Worm (Caenorhabditis elegans) whole organism, L4 larva: ENCODE results near the gene C10C6.13.

Experiments
- F10B5.3 ChIP-seq: sonication (generic microtip); optimal IDR thresholded peaks from 2 replicates; lab custom pipeline; 2016; ENCODE audit warnings: mild to moderate bottlenecking, missing genetic modification characterization, missing compliant biosample characterization
- F49E8.2 ChIP-seq: sonication (generic microtip); optimal IDR thresholded peaks from 2 replicates; lab custom pipeline; 2016; ENCODE audit warnings: missing compliant biosample characterization, mild to moderate bottlenecking, missing genetic modification characterization, borderline replicate concordance
- T20F7.1 ChIP-seq: fragments of 200-800 bp; sonication (Bioruptor generic); optimal IDR thresholded peaks from 2 replicates; lab custom pipeline; 2018; ENCODE audit warnings: mild to moderate bottlenecking, missing genetic modification characterization, missing compliant biosample characterization
- aha-1 ChIP-seq: fragments of 150-350 bp; peaks from one replicate; lab custom pipeline; 2014; ENCODE audit warnings: missing biosample characterization, missing genetic modification characterization
- ama-1 ChIP-seq: fragments of 150-350 bp; optimal IDR thresholded peaks from 2 replicates; lab custom pipeline; 2014; ENCODE audit warnings: inconsistent platforms, mixed read lengths
- arid-1 ChIP-seq: fragments of 200-800 bp; sonication (Bioruptor generic); conservative IDR thresholded peaks from 2 replicates; pipeline ENCODE4 v1.3.6; 2022; ENCODE audit warnings: missing genetic modification reagents, missing genetic modification characterization, missing compliant biosample characterization
- attf-4 ChIP-seq: sonication (generic microtip); optimal IDR thresholded peaks from 3 replicates; lab custom pipeline; 2017; ENCODE audit warnings: missing biosample characterization, missing genetic modification characterization
- ceh-82 ChIP-seq: sonication (generic microtip); optimal IDR thresholded peaks from 2 replicates; lab custom pipeline; 2017; ENCODE audit warnings: missing biosample characterization, missing genetic modification characterization
- ctbp-1 ChIP-seq: fragments of 200-800 bp; sonication (Bioruptor generic); IDR thresholded peaks from 2 replicates; pipeline ENCODE4 v1.3.6; 2022; ENCODE audit warnings: missing genetic modification reagents, missing genetic modification characterization, missing compliant biosample characterization
- daf-16 ChIP-seq, 3 experiments: sonication (generic microtip); optimal IDR thresholded peaks; 2 replicates each; lab custom pipeline; 2016 to 2017; ENCODE audit warnings: missing genetic modification characterization in 3 of 3, missing genetic modification reagents in 3 of 3, mild to moderate bottlenecking in 2 of 3, missing compliant biosample characterization in 2 of 3, missing biosample characterization in 1 of 3, moderate library complexity in 1 of 3
- daf-8 ChIP-seq: fragments of 200-800 bp; sonication (Bioruptor generic); IDR thresholded peaks from 2 replicates; pipeline ENCODE4 v1.3.6; 2022; ENCODE audit warnings: missing genetic modification characterization, missing compliant biosample characterization
- dmd-6 ChIP-seq: fragments of 200-800 bp; sonication (Bioruptor generic); IDR thresholded peaks from 2 replicates; pipeline ENCODE4 v1.3.6; 2022; ENCODE audit warnings: missing genetic modification reagents, missing genetic modification characterization, missing compliant biosample characterization
- dpl-1 ChIP-seq: fragments of 150-350 bp; optimal IDR thresholded peaks from 2 replicates; lab custom pipeline; 2014; ENCODE audit warnings: missing biosample characterization, missing genetic modification reagents, missing genetic modification characterization
- dve-1 ChIP-seq: sonication (generic microtip); optimal IDR thresholded peaks from 2 replicates; lab custom pipeline; 2017; ENCODE audit warnings: antibody characterized with exemption, mild to moderate bottlenecking, missing genetic modification characterization, missing compliant biosample characterization; ENCODE audit not compliant: insufficient read depth
- fkh-10 ChIP-seq: fragments of 150-350 bp; optimal IDR thresholded peaks from 2 replicates; lab custom pipeline; 2014; ENCODE audit warnings: missing biosample characterization, missing genetic modification reagents, missing genetic modification characterization
- gei-8 ChIP-seq: fragments of 200-800 bp; sonication (Bioruptor generic); optimal IDR thresholded peaks from 2 replicates; lab custom pipeline; 2018; ENCODE audit warnings: mild to moderate bottlenecking, missing genetic modification characterization, missing compliant biosample characterization
- hmg-1.1 ChIP-seq: fragments of 200-800 bp; sonication (Bioruptor generic); IDR thresholded peaks from 2 replicates; pipeline ENCODE4 v1.3.6; 2022; ENCODE audit warnings: missing genetic modification reagents, missing genetic modification characterization, missing compliant biosample characterization
- lin-13 ChIP-seq: fragments of 150-350 bp; optimal IDR thresholded peaks from 2 replicates; lab custom pipeline; 2014; ENCODE audit warnings: missing biosample characterization, missing genetic modification reagents, missing genetic modification characterization
- lin-29 ChIP-seq: fragments of 200-800 bp; sonication (Bioruptor generic); IDR thresholded peaks from 2 replicates; pipeline ENCODE4 v1.3.6; 2022; ENCODE audit warnings: missing genetic modification reagents, missing genetic modification characterization, missing compliant biosample characterization
- lin-38 ChIP-seq: fragments of 200-800 bp; sonication (Bioruptor generic); IDR thresholded peaks from 2 replicates; pipeline ENCODE4 v1.3.6; 2022; ENCODE audit warnings: missing genetic modification reagents, missing genetic modification characterization, missing compliant biosample characterization
- lin-39 ChIP-seq: fragments of 150-350 bp; optimal IDR thresholded peaks from 2 replicates; lab custom pipeline; 2014; ENCODE audit warnings: missing biosample characterization, missing genetic modification reagents, missing genetic modification characterization
- lsy-2 ChIP-seq, 2 experiments: fragments of 150-350 bp in 1 of 2; sonication (generic microtip) in 1 of 2; optimal IDR thresholded peaks; 2 replicates each; lab custom pipeline; 2014 to 2017; ENCODE audit warnings: missing biosample characterization in 2 of 2, missing genetic modification characterization in 2 of 2
- mep-1 ChIP-seq: fragments of 150-350 bp; sonication (generic microtip); optimal IDR thresholded peaks from 3 replicates; lab custom pipeline; 2014; ENCODE audit warnings: missing biosample characterization, missing genetic modification characterization
- mes-2 ChIP-seq: sonication (generic microtip); optimal IDR thresholded peaks from 2 replicates; lab custom pipeline; 2016; ENCODE audit warnings: missing genotype, mild to moderate bottlenecking, missing genetic modification characterization, missing compliant biosample characterization; ENCODE audit not compliant: poor library complexity, severe bottlenecking
- mxl-3 ChIP-seq: fragments of 200-800 bp; sonication (Bioruptor generic); optimal IDR thresholded peaks from 2 replicates; lab custom pipeline; 2018; ENCODE audit warnings: mild to moderate bottlenecking, missing genetic modification characterization, missing compliant biosample characterization
- nhr-10 ChIP-seq: fragments of 150-350 bp; optimal IDR thresholded peaks from 2 replicates; lab custom pipeline; 2014; ENCODE audit warnings: missing biosample characterization, missing genetic modification characterization
- nhr-11 ChIP-seq: fragments of 150-350 bp; optimal IDR thresholded peaks from 2 replicates; lab custom pipeline; 2014; ENCODE audit warnings: missing biosample characterization, missing genetic modification characterization
- nhr-111 ChIP-seq: fragments of 200-800 bp; sonication (Bioruptor generic); optimal IDR thresholded peaks from 2 replicates; lab custom pipeline; 2018; ENCODE audit warnings: mild to moderate bottlenecking, missing genetic modification characterization, missing compliant biosample characterization
- nhr-28 ChIP-seq: fragments of 150-350 bp; optimal IDR thresholded peaks from 2 replicates; lab custom pipeline; 2014; ENCODE audit warnings: missing biosample characterization, missing genetic modification characterization
- nhr-42 ChIP-seq: fragments of 200-800 bp; sonication (Bioruptor generic); IDR thresholded peaks from 2 replicates; pipeline ENCODE4 v1.3.6; 2022; ENCODE audit warnings: missing genetic modification characterization, missing compliant biosample characterization
- nhr-77 ChIP-seq: fragments of 150-350 bp; optimal IDR thresholded peaks from 2 replicates; lab custom pipeline; 2014; ENCODE audit warnings: missing biosample characterization, missing genetic modification characterization
- pha-4 ChIP-seq, 2 experiments: fragments of 150-350 bp in 1 of 2; fragments of 200-800 bp in 1 of 2; sonication (Bioruptor generic) in 1 of 2; IDR thresholded peaks in 1 of 2; optimal IDR thresholded peaks in 1 of 2; 2 replicates each; pipeline versions ENCODE4 v1.3.6 to Lab custom; 2014 to 2022; ENCODE audit warnings: missing genetic modification characterization in 2 of 2, missing genetic modification reagents in 2 of 2, missing biosample characterization in 1 of 2, missing compliant biosample characterization in 1 of 2
- rbr-2 ChIP-seq: sonication (generic microtip); optimal IDR thresholded peaks from 2 replicates; lab custom pipeline; 2016; ENCODE audit warnings: missing genotype, missing genetic modification characterization, missing compliant biosample characterization
- skn-1 ChIP-seq: fragments of 150-350 bp; optimal IDR thresholded peaks from 2 replicates; lab custom pipeline; 2014; ENCODE audit warnings: missing biosample characterization, missing genetic modification characterization
- snpc-1.2 ChIP-seq: fragments of 200-800 bp; sonication (Bioruptor generic); IDR thresholded peaks from 2 replicates; pipeline ENCODE4 v1.3.6; 2022; ENCODE audit warnings: missing genetic modification reagents, missing genetic modification characterization, missing compliant biosample characterization
- zip-2 ChIP-seq: fragments of 150-350 bp; optimal IDR thresholded peaks from 2 replicates; lab custom pipeline; 2014; ENCODE audit warnings: missing biosample characterization, missing genetic modification characterization

C10C6.13 gene

ce11 chrIV:11480027-11480896 is 10.7 kb upstream of the C10C6.13 start, which contains the start of the genes mbf-1 and nse-4 (continued):
- TF ChIP-seq ctbp-1 (GFP tag; lab: Robert Waterston, UW) (0 out of 2 replicates have a peak, but pooled peaks have one; percentile 10), aha-1 (tag; lab: Kevin White, UChicago) (peak; percentile 80), dpl-1 (GFP tag; lab: Kevin White, UChicago) (peak; percentile 81), nhr-28 (tag; lab: Kevin White, UChicago) (peak; percentile 23), mxl-3 (no peak), lin-13 (no peak), dve-1 (peak; percentile 70), daf-8 (GFP tag; lab: Robert Waterston, UW) (no peak), dmd-6 (GFP tag; lab: Robert Waterston, UW) (peak; percentile 37; the same call in 1 of the 2 replicates), F10B5.3 (tag; lab: Kevin White, UChicago) (no peak), ama-1 (lab: Kevin White, UChicago) (no peak), pha-4 (GFP tag; IDR thresholded peaks at IDR 0.05; lab: Robert Waterston, UW) (0 out of 2 replicates have a peak, but pooled peaks have one; percentile 12), pha-4 (tag; optimal IDR thresholded peaks at IDR 0.05; lab: Kevin White, UChicago) (peak; percentile 84), mep-1 (tag; lab: Kevin White, UChicago) (peak; percentile 80), lin-38 (GFP tag; lab: Robert Waterston, UW) (peak; percentile 69), nhr-42 (no peak), rbr-2 (tag; lab: Kevin White, UChicago) (peak; percentile 59), lin-29 (GFP tag; lab: Robert Waterston, UW) (no peak), zip-2 (tag; lab: Kevin White, UChicago) (peak; percentile 73), mes-2 (tag; lab: Kevin White, UChicago) (peak; percentile 69), attf-4 (tag; lab: Kevin White, UChicago) (no peak)

ce11 chrIV:11479095-11479494 is 9.5 kb upstream of the C10C6.13 start, which contains the start of gene catp-8:
TSS of gene catp-8 (minus strand) at chrIV:11479251.
- no peak for TF ChIP-seq snpc-1.2 (GFP tag; lab: Robert Waterston, UW)
- TF ChIP-seq ctbp-1 (GFP tag; lab: Robert Waterston, UW), result 0 out of 2 replicates have a peak, but pooled peaks have one; percentile 49
- TF ChIP-seq ceh-82 (tag; lab: Kevin White, UChicago), result no peak
- no peak for TF ChIP-seq lin-39 (tag; lab: Kevin White, UChicago)
- TF ChIP-seq hmg-1.1 (GFP tag; lab: Robert Waterston, UW), result no peak
- no peak for TF ChIP-seq nhr-111
- TF ChIP-seq arid-1 (GFP tag; lab: Robert Waterston, UW), result peak; percentile 65; the same call in 1 of the 2 replicates
- peak; percentile 46 for TF ChIP-seq lin-38 (GFP tag; lab: Robert Waterston, UW)
- TF ChIP-seq fkh-10 (GFP tag; lab: Kevin White, UChicago), result no peak
- TF ChIP-seq nhr-77 (tag; lab: Kevin White, UChicago), result no peak
- TF ChIP-seq T20F7.1 (GFP tag; lab: Kevin White, UChicago), result peak; percentile 69
- TF ChIP-seq F49E8.2 (tag; lab: Kevin White, UChicago), result peak; percentile 65
- peak; percentile 12 for TF ChIP-seq mep-1 (tag; lab: Kevin White, UChicago)
- TF ChIP-seq lin-13, result peak; percentile 61
- no peak for TF ChIP-seq nhr-10 (tag; lab: Kevin White, UChicago)
- no peak for TF ChIP-seq daf-16 (GFP tag; optimal IDR thresholded peaks at IDR 0.05; lab: Kevin White, UChicago)
- TF ChIP-seq daf-16 (tag; optimal IDR thresholded peaks at IDR 0.05; lab: Kevin White, UChicago), result peak; percentile 34
- no peak for TF ChIP-seq nhr-11 (tag; lab: Kevin White, UChicago)
- TF ChIP-seq dve-1, result peak; percentile 18
- no peak for TF ChIP-seq gei-8 (GFP tag; lab: Kevin White, UChicago)
- no peak for TF ChIP-seq nhr-28 (tag; lab: Kevin White, UChicago)
- TF ChIP-seq rbr-2 (tag; lab: Kevin White, UChicago), result no peak
- TF ChIP-seq lsy-2 (tag; optimal IDR thresholded peaks at IDR 0.05; lab: Kevin White, UChicago), result peak in 1 of 2 experiments; percentile 33
- no peak for TF ChIP-seq daf-8 (GFP tag; lab: Robert Waterston, UW)
- no peak for TF ChIP-seq skn-1 (tag; lab: Kevin White, UChicago)
